Fruit fly (Drosophila melanogaster) whole organism: Measurements from ENCODE around the gene mTerf5.

Experiments used
- CG8478 ChIP-seq: fragments of >200 bp; optimal IDR thresholded peaks from 2 replicates; lab custom pipeline; 2018; ENCODE audit warnings: inconsistent platforms
- Dll ChIP-seq: fragments of >200 bp; optimal IDR thresholded peaks from 2 replicates; lab custom pipeline; 2017
- EcR ChIP-seq, 2 experiments: fragments of >200 bp; optimal IDR thresholded peaks; 2 replicates each; lab custom pipeline; 2017; ENCODE audit warnings: missing biosample characterization in 2 of 2, missing genetic modification characterization in 2 of 2, missing genetic modification reagents in 2 of 2
- pan ChIP-seq: fragments of >200 bp; optimal IDR thresholded peaks from 2 replicates; lab custom pipeline; 2017
- psq ChIP-seq: fragments of >200 bp; optimal IDR thresholded peaks from 2 replicates; lab custom pipeline; 2017
- usp ChIP-seq: fragments of >200 bp; optimal IDR thresholded peaks from 2 replicates; lab custom pipeline; 2017; ENCODE audit warnings: missing biosample characterization, missing genetic modification characterization, mixed read lengths

Gene mTerf5

DNA sequence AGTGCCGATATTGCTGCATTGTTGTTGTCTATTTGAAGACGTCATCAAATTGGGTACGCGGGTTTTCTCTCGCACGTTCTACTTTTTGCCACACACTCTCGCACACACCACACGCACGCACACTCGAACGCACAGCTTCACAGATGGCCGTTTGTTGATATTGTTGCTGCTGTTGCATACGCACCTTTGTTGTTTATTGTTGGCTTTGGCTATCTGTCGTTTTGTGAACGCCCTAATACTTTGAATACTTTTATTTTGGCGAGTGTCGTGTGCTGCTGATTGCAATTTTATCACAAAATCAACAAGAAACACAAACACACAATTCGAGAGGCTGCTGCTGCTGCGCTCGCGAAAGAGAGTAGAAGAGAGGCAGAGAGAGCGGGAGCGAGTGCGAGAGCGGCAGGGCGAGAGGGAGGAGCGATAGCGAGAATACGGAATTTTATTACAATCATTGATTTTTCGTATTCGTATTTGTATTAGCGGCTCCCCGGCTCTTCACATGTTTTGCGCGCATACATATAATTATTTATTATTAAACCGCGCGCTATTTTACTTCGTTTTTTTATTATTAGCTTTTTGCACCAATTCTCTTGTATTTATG is 24.9 kb downstream of the mTerf5 start:
- TF ChIP-seq usp (no peak), Dll (lab: Kevin White, UChicago) (peak; percentile 97)

DNA sequence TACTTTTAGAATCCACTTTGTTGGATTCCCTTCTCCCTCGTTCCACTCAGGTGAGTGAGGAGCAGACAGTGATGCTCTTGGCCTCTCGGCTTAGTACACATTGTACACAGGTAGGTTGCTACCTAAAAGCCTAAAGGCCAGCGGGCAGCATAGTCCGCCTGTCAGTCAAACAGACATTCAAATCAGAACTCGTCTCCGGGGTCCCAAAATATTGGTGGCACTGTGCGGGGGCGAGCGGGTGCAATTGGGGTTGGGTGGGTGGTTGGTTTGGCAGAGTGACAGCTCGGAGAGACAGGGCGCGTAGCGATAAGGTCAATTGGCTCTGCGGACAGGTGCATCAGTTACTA is 25.7 kb downstream of the mTerf5 start:
- no peak for TF ChIP-seq Dll (lab: Kevin White, UChicago)
- no peak for TF ChIP-seq EcR (GFP tag; optimal IDR thresholded peaks at IDR 0.05; lab: Kevin White, UChicago)
- no peak for TF ChIP-seq usp
- TF ChIP-seq psq (lab: Kevin White, UChicago) = no peak
- no peak for TF ChIP-seq CG8478 (lab: Kevin White, UChicago)
- TF ChIP-seq pan (lab: Kevin White, UChicago) = no peak

DNA sequence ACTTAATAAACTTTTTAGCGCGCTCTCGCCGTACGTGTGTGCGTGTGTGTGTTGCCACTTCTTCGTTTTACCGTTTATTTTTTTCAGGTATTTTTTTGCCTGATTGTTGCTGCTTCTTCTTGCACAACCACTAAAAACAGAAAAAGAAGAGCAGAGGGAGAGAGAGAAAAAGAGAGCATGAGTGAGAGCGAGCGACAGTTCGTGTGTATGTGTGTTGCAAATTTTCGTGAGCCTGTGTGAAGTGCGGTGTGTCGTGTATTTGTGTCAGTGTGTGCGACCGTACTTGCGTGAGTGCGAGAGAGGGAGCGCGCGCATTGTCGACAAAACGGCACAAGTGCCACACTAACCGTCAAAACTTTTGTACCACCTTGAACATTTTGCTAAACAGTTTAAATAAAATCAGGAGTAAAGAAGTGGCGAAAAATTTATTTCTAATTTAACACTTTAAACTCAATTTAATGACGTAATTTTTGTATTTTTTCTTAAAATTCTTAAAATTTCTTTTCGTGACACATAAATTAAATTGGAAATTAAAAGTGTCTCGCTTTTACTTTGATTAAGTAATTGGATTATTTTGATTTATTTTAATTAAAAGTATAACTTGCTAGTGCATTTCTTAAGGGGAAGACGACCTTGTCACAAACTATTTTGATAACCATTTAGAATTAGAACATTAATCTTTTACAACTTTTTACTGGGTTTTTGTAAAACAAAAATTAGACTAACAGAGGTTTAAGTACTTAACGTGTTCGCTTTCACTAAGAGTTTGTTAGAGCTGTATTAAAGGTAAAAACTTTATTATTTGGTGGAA is 26.3 kb downstream of the mTerf5 start:
- TF ChIP-seq Dll (lab: Kevin White, UChicago) = peak; percentile 98
- TF ChIP-seq CG8478 (lab: Kevin White, UChicago) = peak; percentile 51
- no peak for TF ChIP-seq EcR (GFP tag; optimal IDR thresholded peaks at IDR 0.05; lab: Kevin White, UChicago)

DNA sequence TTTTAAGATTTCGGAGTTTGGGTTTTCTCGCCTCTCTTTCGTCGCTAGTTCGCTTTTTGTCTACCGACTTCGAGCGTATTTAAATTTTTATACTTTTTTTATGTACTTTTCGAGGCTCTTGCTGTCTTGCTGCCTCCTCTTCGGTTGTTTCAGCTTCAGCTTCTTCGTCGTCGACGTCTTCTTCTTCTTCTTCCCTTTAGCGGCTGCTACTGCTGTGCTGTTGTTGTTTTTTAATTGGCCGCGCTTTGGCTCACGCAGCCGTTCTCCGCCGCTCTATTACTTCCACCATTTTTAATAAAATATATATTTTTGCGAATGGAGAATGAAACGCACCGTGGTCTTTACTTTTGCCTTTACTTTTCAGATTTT is 26.9 kb downstream of the mTerf5 start:
- TF ChIP-seq Dll (lab: Kevin White, UChicago) (no peak), CG8478 (lab: Kevin White, UChicago) (no peak), pan (lab: Kevin White, UChicago) (no peak), usp (no peak), psq (lab: Kevin White, UChicago) (no peak), EcR (GFP tag; optimal IDR thresholded peaks at IDR 0.05; lab: Kevin White, UChicago) (no peak)

DNA sequence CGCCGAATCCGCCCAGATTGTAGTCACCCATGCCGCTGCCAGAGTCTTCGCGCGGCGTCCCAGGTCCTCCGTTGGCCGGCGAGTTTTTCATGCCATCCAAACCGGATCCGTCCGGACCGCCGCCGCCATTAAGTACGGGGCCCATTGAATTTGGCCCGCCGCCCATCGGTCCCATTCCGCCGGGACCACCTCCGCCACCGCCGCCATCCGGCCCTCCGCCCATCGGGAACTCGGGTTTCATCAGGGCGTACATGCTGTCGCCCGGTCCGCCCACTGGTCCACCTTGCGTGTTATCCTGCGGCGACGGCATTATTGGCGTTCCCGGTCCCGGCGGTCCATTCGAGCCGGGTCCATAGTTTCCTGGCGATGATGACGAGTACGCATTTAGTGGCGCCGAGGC is 28.2 kb downstream of the mTerf5 start:
- TF ChIP-seq CG8478 (lab: Kevin White, UChicago) = no peak
- TF ChIP-seq usp = no peak
- TF ChIP-seq Dll (lab: Kevin White, UChicago) = no peak
- TF ChIP-seq EcR (GFP tag; optimal IDR thresholded peaks at IDR 0.05; lab: Kevin White, UChicago) = no peak
- TF ChIP-seq pan (lab: Kevin White, UChicago) = no peak
- TF ChIP-seq psq (lab: Kevin White, UChicago) = no peak

DNA sequence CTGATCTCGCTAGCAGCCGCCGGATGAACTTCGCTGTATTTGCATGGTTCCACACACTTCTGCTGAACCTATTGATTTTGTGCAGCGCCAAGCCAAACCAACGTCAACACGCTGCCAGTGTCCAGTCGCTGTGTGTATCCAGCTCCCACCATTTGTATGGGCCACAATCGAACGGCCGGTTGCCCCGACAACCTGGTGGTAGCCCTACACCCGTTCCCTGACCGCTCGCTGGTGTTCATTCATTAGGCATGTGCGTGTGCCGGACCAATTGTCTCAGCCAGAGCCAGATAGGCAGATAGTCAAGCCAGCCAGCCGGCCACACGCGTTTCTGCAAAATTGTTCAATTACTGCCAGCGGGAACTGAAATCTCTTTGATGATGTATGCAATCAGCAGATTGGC is 31.6 kb downstream of the mTerf5 start, which contains the start of gene CG14313:
CG14313 (minus strand) TSS at position 101 of the 400 bp plus-strand sequence.
- TF ChIP-seq EcR (GFP tag; optimal IDR thresholded peaks at IDR 0.05; lab: Kevin White, UChicago) (no peak), CG8478 (lab: Kevin White, UChicago) (no peak), pan (lab: Kevin White, UChicago) (no peak), usp (no peak), Dll (lab: Kevin White, UChicago) (no peak), psq (lab: Kevin White, UChicago) (no peak)

DNA sequence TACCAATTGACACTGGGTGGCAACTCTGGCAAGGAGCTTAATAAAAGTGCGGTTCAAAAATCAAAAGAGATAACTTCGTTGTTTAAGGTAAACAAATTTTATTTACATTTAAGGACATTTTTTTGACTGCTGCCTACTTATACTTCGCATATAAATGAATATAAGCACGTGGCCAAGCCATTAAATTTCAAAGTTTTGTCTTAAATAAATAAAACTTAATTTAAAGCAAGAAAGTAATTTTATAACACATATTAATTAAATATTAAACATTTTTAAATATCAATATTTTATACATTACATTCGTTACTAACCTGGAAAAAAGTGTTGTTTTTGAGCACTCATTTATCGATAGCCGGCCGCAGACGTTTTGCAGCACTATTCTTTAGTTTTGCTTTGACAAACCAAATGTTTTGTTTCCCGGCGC is 34.8 kb downstream of the mTerf5 start, which contains the start of the genes CG12321 and MED17:
CG12321 (minus strand) TSS at position 6 of the 424 bp plus-strand sequence.
MED17 (plus strand) TSS at position 371 of the 424 bp plus-strand sequence.
- TF ChIP-seq pan (lab: Kevin White, UChicago) (no peak), usp (no peak), CG8478 (lab: Kevin White, UChicago) (no peak), Dll (lab: Kevin White, UChicago) (no peak), EcR (GFP tag; optimal IDR thresholded peaks at IDR 0.05; lab: Kevin White, UChicago) (no peak), psq (lab: Kevin White, UChicago) (no peak)

DNA sequence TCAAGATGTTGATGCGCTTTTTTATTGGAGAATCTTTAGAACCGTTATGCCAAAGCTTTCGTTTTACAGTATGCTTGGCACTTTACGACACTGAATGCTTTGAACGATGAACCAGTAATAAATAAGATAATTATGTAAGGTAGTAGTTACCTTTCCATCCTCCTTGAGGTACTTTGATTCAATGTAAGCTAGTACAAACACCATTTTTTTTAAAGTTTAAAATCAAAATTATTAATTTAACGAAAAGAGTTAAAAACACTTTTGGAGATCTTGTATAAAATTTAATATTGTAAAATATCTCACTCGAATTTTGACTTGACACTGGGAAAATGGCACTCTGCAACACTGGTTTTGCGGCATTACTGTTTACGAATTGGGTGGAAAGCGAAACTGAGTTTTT is 38.1 kb downstream of the mTerf5 start, which contains the start of the genes Arp5 and CG7208:
Arp5 (plus strand) TSS at position 114 of the 400 bp plus-strand sequence.
CG7208 (minus strand) TSS at position 331 of the 400 bp plus-strand sequence.
- TF ChIP-seq CG8478 (lab: Kevin White, UChicago) (no peak), pan (lab: Kevin White, UChicago) (no peak), psq (lab: Kevin White, UChicago) (no peak)

DNA sequence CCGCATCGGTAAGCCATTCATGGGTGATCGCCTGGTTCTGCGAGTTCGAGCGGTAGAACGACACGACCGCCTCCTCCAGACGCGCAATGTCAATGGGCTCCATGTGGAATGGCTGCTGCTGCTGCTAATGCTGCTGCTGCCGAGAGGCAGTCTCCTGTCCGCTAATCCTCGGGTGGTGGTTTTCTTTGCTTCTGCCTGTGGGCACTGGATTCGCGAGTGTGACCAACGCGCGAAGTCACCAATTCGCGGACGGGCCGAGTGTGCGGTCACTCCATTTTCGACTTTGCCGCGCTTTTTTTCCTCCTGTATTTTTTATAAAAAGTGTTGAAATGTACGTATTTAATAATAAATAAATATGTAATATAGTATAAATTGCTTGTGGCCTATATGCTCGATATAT is 40.2 kb downstream of the mTerf5 start, which contains the start of gene cdm:
cdm (minus strand) TSS at position 236 of the 400 bp plus-strand sequence.
- TF ChIP-seq usp = no peak
- TF ChIP-seq pan (lab: Kevin White, UChicago) = no peak
- no peak for TF ChIP-seq psq (lab: Kevin White, UChicago)
- TF ChIP-seq CG8478 (lab: Kevin White, UChicago) = no peak
- no peak for TF ChIP-seq EcR (GFP tag; optimal IDR thresholded peaks at IDR 0.05; lab: Kevin White, UChicago)
- no peak for TF ChIP-seq Dll (lab: Kevin White, UChicago)

DNA sequence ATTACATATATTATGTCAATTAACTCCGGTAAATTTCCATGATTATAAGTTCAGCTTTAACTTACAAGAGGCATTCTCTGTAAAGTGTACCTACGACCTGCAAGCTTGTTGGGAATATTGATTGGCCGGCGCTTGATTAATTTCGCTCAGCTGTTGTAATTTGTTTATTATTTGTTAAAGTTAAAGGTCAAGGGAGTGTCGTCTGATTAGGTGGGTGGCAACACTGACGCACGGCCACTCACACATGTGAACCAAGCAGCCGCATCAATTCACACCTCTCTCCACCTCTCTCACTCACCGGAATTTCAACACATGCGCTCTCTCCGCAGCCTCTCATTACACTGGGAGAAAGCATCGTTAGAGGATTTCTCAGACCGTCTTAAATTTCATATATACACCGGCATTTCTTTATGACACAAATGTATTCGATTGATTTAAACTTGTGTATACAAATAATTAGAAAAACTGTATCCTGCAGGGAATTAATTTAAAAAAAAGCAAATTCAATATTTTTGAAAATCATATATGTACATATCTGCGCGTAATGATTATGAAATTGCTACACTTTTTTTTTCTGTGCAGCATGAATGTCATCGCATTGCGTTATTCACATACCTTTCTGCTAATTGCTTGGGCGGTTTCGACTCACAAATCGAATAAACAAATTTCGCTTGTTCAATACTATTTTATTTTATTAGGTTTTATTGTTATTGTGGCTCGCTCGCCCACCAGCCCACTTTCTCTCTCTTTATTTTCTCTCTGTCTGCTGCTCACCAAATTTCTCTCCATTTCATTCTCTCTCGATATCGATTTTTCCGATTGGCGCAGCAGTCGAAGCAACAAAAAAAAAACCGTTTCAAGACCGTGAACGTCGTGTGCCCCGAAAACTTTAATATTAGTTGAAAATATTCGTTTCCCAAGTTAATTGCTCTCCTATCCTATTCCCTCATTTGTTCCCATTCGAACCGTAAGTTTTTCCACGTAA is 51.2 kb downstream of the mTerf5 start:
- no peak for TF ChIP-seq psq (lab: Kevin White, UChicago)
- TF ChIP-seq EcR (GFP tag; optimal IDR thresholded peaks at IDR 0.05; lab: Kevin White, UChicago) = no peak
- TF ChIP-seq CG8478 (lab: Kevin White, UChicago) = no peak
- TF ChIP-seq Dll (lab: Kevin White, UChicago) = no peak
- no peak for TF ChIP-seq usp
- no peak for TF ChIP-seq pan (lab: Kevin White, UChicago)
